Worm (Caenorhabditis elegans) whole organism, young adult: ENCODE results near the gene ugt-51.

Source experiments
- B0019.2 ChIP-seq: fragments of 200-800 bp; sonication (Bioruptor generic); conservative IDR thresholded peaks from 2 replicates; pipeline ENCODE4 v1.3.6; 2022; ENCODE audit warnings: missing genetic modification reagents, missing genetic modification characterization, missing compliant biosample characterization
- C06A6.2 ChIP-seq: fragments of 200-800 bp; sonication (Bioruptor generic); conservative IDR thresholded peaks from 2 replicates; pipeline ENCODE4 v1.3.6; 2022; ENCODE audit warnings: missing genetic modification characterization, missing compliant biosample characterization
- D2030.7 ChIP-seq: fragments of 200-800 bp; sonication (Bioruptor generic); IDR thresholded peaks from 2 replicates; pipeline ENCODE4 v1.3.6; 2022; ENCODE audit warnings: missing genetic modification reagents, missing genetic modification characterization, missing compliant biosample characterization
- F22D6.2 ChIP-seq: sonication (generic microtip); optimal IDR thresholded peaks from 2 replicates; lab custom pipeline; 2016; ENCODE audit warnings: mild to moderate bottlenecking, missing genetic modification characterization, missing compliant biosample characterization
- F23B12.7 ChIP-seq: sonication (generic microtip); optimal IDR thresholded peaks from 2 replicates; lab custom pipeline; 2017; ENCODE audit warnings: missing genetic modification characterization, mild to moderate bottlenecking, missing compliant biosample characterization, antibody characterized with exemption, moderate library complexity; ENCODE audit not compliant: insufficient read depth
- F52B5.7 ChIP-seq: sonication (generic microtip); optimal IDR thresholded peaks from 2 replicates; lab custom pipeline; 2016; ENCODE audit warnings: mild to moderate bottlenecking, missing genetic modification characterization, missing compliant biosample characterization
- F57A8.1 ChIP-seq: fragments of 200-800 bp; sonication (Bioruptor generic); optimal IDR thresholded peaks from 2 replicates; lab custom pipeline; 2018; ENCODE audit warnings: mild to moderate bottlenecking, missing genetic modification characterization, moderate library complexity, missing compliant biosample characterization
- K11D2.4 ChIP-seq: fragments of 200-800 bp; sonication (Bioruptor generic); IDR thresholded peaks from 2 replicates; pipeline ENCODE4 v1.3.6; 2022; ENCODE audit warnings: missing genetic modification reagents, missing genetic modification characterization, missing compliant biosample characterization
- T07F8.4 ChIP-seq: sonication (generic microtip); optimal IDR thresholded peaks from 2 replicates; lab custom pipeline; 2016; ENCODE audit warnings: mild to moderate bottlenecking, missing genetic modification characterization, moderate library complexity, missing compliant biosample characterization
- T26A5.8 ChIP-seq: sonication (generic microtip); optimal IDR thresholded peaks from 2 replicates; lab custom pipeline; 2016; ENCODE audit warnings: missing genetic modification characterization, missing compliant biosample characterization
- Y56A3A.18 ChIP-seq: fragments of 200-800 bp; sonication (Bioruptor generic); IDR thresholded peaks from 2 replicates; pipeline ENCODE4 v1.3.6; 2022; ENCODE audit warnings: missing genetic modification reagents, missing genetic modification characterization, missing compliant biosample characterization
- Y79H2A.3 ChIP-seq: fragments of 200-800 bp; sonication (Bioruptor generic); conservative IDR thresholded peaks from 2 replicates; pipeline ENCODE4 v1.3.6; 2022; ENCODE audit warnings: missing genetic modification reagents, missing genetic modification characterization, missing compliant biosample characterization
- Y95B8A.8 ChIP-seq: fragments of 200-800 bp; sonication (Bioruptor generic); IDR thresholded peaks from 2 replicates; pipeline ENCODE4 v1.3.6; 2022; ENCODE audit warnings: missing genetic modification reagents, missing genetic modification characterization, missing compliant biosample characterization
- aptf-2 ChIP-seq: fragments of 200-800 bp; sonication (Bioruptor generic); conservative IDR thresholded peaks from 2 replicates; pipeline ENCODE4 v1.3.6; 2022; ENCODE audit warnings: missing genetic modification reagents, missing genetic modification characterization, missing compliant biosample characterization
- atf-7 ChIP-seq: sonication (generic microtip); optimal IDR thresholded peaks from 2 replicates; lab custom pipeline; 2017; ENCODE audit warnings: mild to moderate bottlenecking, missing genetic modification characterization, missing compliant biosample characterization
- attf-5 ChIP-seq: fragments of 200-800 bp; sonication (Bioruptor generic); optimal IDR thresholded peaks from 2 replicates; lab custom pipeline; 2018; ENCODE audit warnings: mild to moderate bottlenecking, missing genetic modification characterization, missing compliant biosample characterization
- attf-6 ChIP-seq: fragments of 200-800 bp; sonication (Bioruptor generic); IDR thresholded peaks from 2 replicates; pipeline ENCODE4 v1.3.6; 2022; ENCODE audit warnings: missing genetic modification reagents, missing genetic modification characterization, missing compliant biosample characterization
- ccch-3 ChIP-seq: fragments of 200-800 bp; sonication (Bioruptor generic); optimal IDR thresholded peaks from 2 replicates; lab custom pipeline; 2018; ENCODE audit warnings: mild to moderate bottlenecking, missing genetic modification characterization, missing compliant biosample characterization
- cebp-2 ChIP-seq: fragments of 200-800 bp; sonication (Bioruptor generic); IDR thresholded peaks from 2 replicates; pipeline ENCODE4 v1.3.6; 2022; ENCODE audit warnings: missing genetic modification characterization, missing compliant biosample characterization
- ceh-100 ChIP-seq: fragments of 200-800 bp; sonication (Bioruptor generic); IDR thresholded peaks from 2 replicates; pipeline ENCODE4 v1.3.6; 2022; ENCODE audit warnings: missing genetic modification reagents, missing genetic modification characterization, missing compliant biosample characterization
- ceh-79 ChIP-seq: sonication (generic microtip); optimal IDR thresholded peaks from 2 replicates; lab custom pipeline; 2017; ENCODE audit warnings: mild to moderate bottlenecking, missing genetic modification characterization, missing compliant biosample characterization
- ceh-91 ChIP-seq: fragments of 200-800 bp; sonication (Bioruptor generic); IDR thresholded peaks from 2 replicates; pipeline ENCODE4 v1.3.6; 2022; ENCODE audit warnings: missing genetic modification reagents, missing genetic modification characterization, missing compliant biosample characterization
- chd-7 ChIP-seq: sonication (generic microtip); optimal IDR thresholded peaks from 2 replicates; lab custom pipeline; 2016; ENCODE audit warnings: mild to moderate bottlenecking, missing genetic modification characterization, moderate library complexity, missing compliant biosample characterization
- efl-1 ChIP-seq: fragments of 150-350 bp; optimal IDR thresholded peaks from 2 replicates; lab custom pipeline; 2014; ENCODE audit warnings: missing biosample characterization, missing genetic modification reagents, missing genetic modification characterization
- hlh-12 ChIP-seq: sonication (generic microtip); optimal IDR thresholded peaks from 2 replicates; lab custom pipeline; 2016; ENCODE audit warnings: missing genetic modification characterization, missing compliant biosample characterization
- hmg-1.2 ChIP-seq: fragments of 200-800 bp; sonication (Bioruptor generic); IDR thresholded peaks from 2 replicates; pipeline ENCODE4 v1.3.6; 2022; ENCODE audit warnings: missing genetic modification reagents, missing genetic modification characterization, missing compliant biosample characterization
- hmg-20 ChIP-seq: fragments of 200-800 bp; sonication (Bioruptor generic); IDR thresholded peaks from 2 replicates; pipeline ENCODE4 v1.3.6; 2022; ENCODE audit warnings: missing genetic modification reagents, missing genetic modification characterization, missing compliant biosample characterization
- lin-35 ChIP-seq, 3 experiments: fragments of 150-350 bp in 2 of 3; sonication (generic microtip) in 1 of 3; optimal IDR thresholded peaks; 2 replicates each; lab custom pipeline; 2014 to 2018; ENCODE audit warnings: missing biosample characterization in 3 of 3, missing genetic modification characterization in 3 of 3, missing genetic modification reagents in 3 of 3
- madf-8 ChIP-seq: fragments of 200-800 bp; sonication (Bioruptor generic); conservative IDR thresholded peaks from 2 replicates; pipeline ENCODE4 v1.3.6; 2022; ENCODE audit warnings: missing genetic modification reagents, missing genetic modification characterization, missing compliant biosample characterization
- mcd-1 ChIP-seq: fragments of 200-800 bp; sonication (Bioruptor generic); IDR thresholded peaks from 2 replicates; pipeline ENCODE4 v1.3.6; 2022; ENCODE audit warnings: missing genetic modification reagents, missing genetic modification characterization, missing compliant biosample characterization
- mes-4 ChIP-seq: sonication (generic microtip); optimal IDR thresholded peaks from 2 replicates; lab custom pipeline; 2016; ENCODE audit warnings: missing genotype, missing genetic modification characterization, missing compliant biosample characterization
- mxl-1 ChIP-seq: sonication (generic microtip); optimal IDR thresholded peaks from 2 replicates; lab custom pipeline; 2016; ENCODE audit warnings: missing genetic modification characterization, missing compliant biosample characterization
- nfya-2 ChIP-seq: fragments of 200-800 bp; sonication (Bioruptor generic); IDR thresholded peaks from 2 replicates; pipeline ENCODE4 v1.3.6; 2022; ENCODE audit warnings: missing genetic modification reagents, missing genetic modification characterization, missing compliant biosample characterization
- nfyb-1 ChIP-seq: fragments of 200-800 bp; sonication (Bioruptor generic); IDR thresholded peaks from 2 replicates; pipeline ENCODE4 v1.3.6; 2022; ENCODE audit warnings: missing genetic modification reagents, missing genetic modification characterization, missing compliant biosample characterization
- nhr-27 ChIP-seq: fragments of 200-800 bp; sonication (Bioruptor generic); optimal IDR thresholded peaks from 2 replicates; lab custom pipeline; 2018; ENCODE audit warnings: mild to moderate bottlenecking, missing genetic modification characterization, moderate library complexity, missing compliant biosample characterization
- nhr-80 ChIP-seq: sonication (generic microtip); optimal IDR thresholded peaks from 2 replicates; lab custom pipeline; 2016; ENCODE audit warnings: missing genetic modification characterization, missing compliant biosample characterization
- nhr-90 ChIP-seq: sonication (generic microtip); optimal IDR thresholded peaks from 2 replicates; lab custom pipeline; 2016; ENCODE audit warnings: missing genotype, mild to moderate bottlenecking, missing genetic modification characterization, missing compliant biosample characterization
- pha-4 ChIP-seq: fragments of 150-350 bp; sonication (generic microtip); optimal IDR thresholded peaks from 2 replicates; lab custom pipeline; 2014; ENCODE audit warnings: missing biosample characterization, missing genetic modification reagents, missing genetic modification characterization
- repo-1 ChIP-seq: sonication (generic microtip); optimal IDR thresholded peaks from 2 replicates; lab custom pipeline; 2017; ENCODE audit warnings: mild to moderate bottlenecking, missing genetic modification characterization, missing compliant biosample characterization
- sea-2 ChIP-seq: fragments of 200-800 bp; sonication (Bioruptor generic); IDR thresholded peaks from 2 replicates; pipeline ENCODE4 v1.3.6; 2022; ENCODE audit warnings: missing genetic modification characterization, missing compliant biosample characterization
- tbx-9 ChIP-seq: sonication (generic microtip); optimal IDR thresholded peaks from 2 replicates; lab custom pipeline; 2016; ENCODE audit warnings: borderline replicate concordance, missing genetic modification characterization, inconsistent platforms, missing compliant biosample characterization
- unc-130 ChIP-seq: sonication (generic microtip); optimal IDR thresholded peaks from 2 replicates; lab custom pipeline; 2016; ENCODE audit warnings: missing genetic modification reagents, missing genetic modification characterization, missing compliant biosample characterization
- ztf-18 ChIP-seq: sonication (generic microtip); optimal IDR thresholded peaks from 2 replicates; lab custom pipeline; 2016; ENCODE audit warnings: missing genotype, mild to moderate bottlenecking, missing genetic modification characterization, missing compliant biosample characterization
- ztf-26 ChIP-seq: sonication (generic microtip); optimal IDR thresholded peaks from 2 replicates; lab custom pipeline; 2017; ENCODE audit warnings: missing genetic modification characterization, missing compliant biosample characterization

Gene ugt-51

DNA sequence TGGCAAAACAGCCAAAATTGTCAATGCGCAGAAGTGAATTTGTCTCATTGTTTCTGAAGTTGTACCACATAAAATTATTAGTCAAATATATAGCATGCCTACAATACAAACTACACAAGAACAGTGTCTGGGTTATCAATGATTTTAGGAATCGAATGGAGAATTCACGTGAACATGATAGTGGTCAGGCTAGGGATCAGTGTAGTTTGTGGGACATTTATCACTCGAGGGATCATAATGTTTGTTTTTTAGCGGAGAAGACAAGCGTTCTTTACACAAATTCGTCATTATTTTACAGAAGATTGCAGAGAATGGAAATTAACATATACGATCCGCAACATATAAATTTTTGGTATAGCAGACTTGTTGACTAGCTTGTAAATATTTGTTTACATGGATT lies at the start of gene ugt-51:
Gene ugt-51, minus strand, starts transcription at position 101 of the 400 bp plus-strand sequence.
- no peak for TF ChIP-seq Y95B8A.8 (GFP tag; lab: Robert Waterston, UW)
- TF ChIP-seq cebp-2 (GFP tag; lab: Robert Waterston, UW), result no peak
- no peak for TF ChIP-seq Y56A3A.18 (GFP tag; lab: Robert Waterston, UW)
- TF ChIP-seq mes-4 (tag; lab: Kevin White, UChicago), result no peak
- no peak for TF ChIP-seq T07F8.4 (tag; lab: Kevin White, UChicago)
- TF ChIP-seq ceh-79 (tag; lab: Kevin White, UChicago), result no peak
- TF ChIP-seq Y79H2A.3, result no peak
- no peak for TF ChIP-seq F22D6.2 (tag; lab: Kevin White, UChicago)
- no peak for TF ChIP-seq nhr-27 (tag; lab: Kevin White, UChicago)
- TF ChIP-seq chd-7 (tag; lab: Kevin White, UChicago), result no peak
- no peak for TF ChIP-seq C06A6.2 (GFP tag; lab: Robert Waterston, UW)
- no peak for TF ChIP-seq tbx-9 (tag; lab: Kevin White, UChicago)
- TF ChIP-seq D2030.7 (GFP tag; lab: Robert Waterston, UW), result no peak
- TF ChIP-seq mxl-1, result no peak
- no peak for TF ChIP-seq ceh-91 (GFP tag; lab: Robert Waterston, UW)
- no peak for TF ChIP-seq aptf-2
- TF ChIP-seq F57A8.1 (GFP tag; lab: Kevin White, UChicago), result no peak
- TF ChIP-seq sea-2 (GFP tag; lab: Robert Waterston, UW), result no peak
- TF ChIP-seq atf-7, result no peak

DNA sequence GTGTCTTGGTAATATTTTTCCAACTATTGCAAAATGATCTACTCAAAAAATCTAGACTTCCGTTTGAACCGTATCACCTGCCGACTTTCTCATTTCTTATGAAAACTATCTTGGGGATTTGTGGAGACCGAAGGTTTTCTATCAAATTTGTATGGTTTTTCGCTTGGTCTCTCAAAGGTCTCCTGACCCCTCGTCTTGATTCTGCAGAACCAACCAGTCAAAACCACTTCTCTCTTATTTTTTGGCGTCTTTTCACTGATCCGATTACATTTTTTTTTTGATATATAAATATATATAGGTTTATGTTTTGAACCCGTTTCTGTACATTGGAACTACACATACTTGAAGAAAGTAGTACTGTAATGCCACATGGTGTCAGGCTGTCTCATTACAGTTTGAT lies 48.6 kb upstream of the ugt-51 start:
- TF ChIP-seq ceh-100 (GFP tag; lab: Robert Waterston, UW), result no peak

DNA sequence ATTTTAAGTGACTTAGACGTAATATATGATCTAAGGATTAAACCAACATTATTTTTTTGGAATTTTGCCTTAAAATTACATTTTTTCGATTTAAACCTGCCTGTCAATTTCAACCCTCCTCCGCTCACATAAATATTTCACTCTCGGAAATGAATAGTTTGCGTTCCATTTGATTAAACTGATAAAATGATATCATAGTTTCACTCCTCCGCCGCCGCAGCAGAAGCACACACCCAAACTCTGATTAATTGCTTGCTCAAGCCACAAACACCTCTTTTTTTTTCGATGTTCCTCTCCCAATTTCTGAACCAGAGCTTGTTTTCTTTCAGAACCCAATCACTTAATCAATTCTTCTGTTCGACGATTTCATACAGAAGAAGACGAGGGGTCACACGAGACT lies 45.9 kb upstream of the ugt-51 start, which contains the start of gene Y49G5B.1:
Gene Y49G5B.1, plus strand, starts transcription at position 324 of the 400 bp plus-strand sequence.
- peak; percentile 59 for TF ChIP-seq nhr-80 (tag; lab: Kevin White, UChicago)
- TF ChIP-seq hlh-12 (tag; lab: Kevin White, UChicago), result no peak
- TF ChIP-seq, all 124 proteins: peak for 1

DNA sequence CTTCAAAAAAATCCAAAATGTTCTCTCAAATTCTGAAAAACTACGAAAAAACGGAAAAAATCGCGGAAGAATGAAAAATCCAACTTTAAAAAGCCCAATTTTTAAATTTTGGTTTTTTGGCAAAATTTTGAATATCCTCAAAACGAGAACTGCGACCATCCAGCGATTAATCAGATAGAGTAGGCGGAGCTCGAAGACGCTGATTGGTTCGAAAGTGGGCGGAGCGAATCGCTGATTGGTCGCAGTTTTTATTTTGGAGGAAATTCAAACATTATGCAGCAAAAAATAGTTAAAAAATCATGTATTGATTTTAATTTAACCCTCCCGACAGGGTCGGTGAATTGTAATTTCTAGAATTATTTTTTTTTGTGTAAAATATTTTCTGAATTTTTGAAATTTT lies 36.6 kb upstream of the ugt-51 start:
- TF ChIP-seq repo-1 (tag; lab: Kevin White, UChicago) (no peak), ztf-26 (tag; lab: Kevin White, UChicago) (no peak), F23B12.7 (tag; lab: Kevin White, UChicago) (no peak), nfya-2 (GFP tag; lab: Robert Waterston, UW) (0 out of 2 replicates have a peak, but pooled peaks have one; percentile 72), nfyb-1 (GFP tag; lab: Robert Waterston, UW) (peak; percentile 93), mxl-1 (no peak), attf-6 (no peak), D2030.7 (GFP tag; lab: Robert Waterston, UW) (no peak), T26A5.8 (tag; lab: Kevin White, UChicago) (no peak), B0019.2 (no peak), chd-7 (tag; lab: Kevin White, UChicago) (no peak), ztf-18 (tag; lab: Kevin White, UChicago) (no peak)

DNA sequence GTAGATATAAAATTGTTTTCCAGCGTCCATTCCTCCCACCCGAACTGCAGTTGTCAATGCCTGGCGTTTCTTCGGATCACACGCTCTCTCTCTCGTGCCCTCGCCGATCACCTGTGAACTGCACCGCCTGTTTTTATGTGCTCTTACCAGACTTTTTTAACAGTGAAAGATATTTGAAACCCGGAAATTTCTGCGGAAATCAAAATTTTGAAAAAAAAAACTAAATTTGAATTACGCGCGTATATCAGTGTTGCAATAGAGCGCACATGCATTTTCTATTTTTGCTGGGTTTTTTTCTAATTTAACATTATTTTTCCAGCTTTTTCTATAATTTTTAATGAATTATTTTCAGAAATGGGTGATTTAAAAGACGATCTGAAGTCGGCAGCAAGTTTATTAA lies 27.0 kb upstream of the ugt-51 start, which contains the start of gene ttc-37:
Gene ttc-37, plus strand, starts transcription at position 349 of the 400 bp plus-strand sequence.
- TF ChIP-seq F52B5.7 (tag; lab: Kevin White, UChicago) (no peak), hmg-20 (no peak), lin-35 (GFP tag; optimal IDR thresholded peaks at IDR 0.05; lab: Kevin White, UChicago) (peak; percentile 30 to 92 (median 44)), attf-5 (GFP tag; lab: Kevin White, UChicago) (no peak), unc-130 (GFP tag; lab: Kevin White, UChicago) (no peak), ccch-3 (GFP tag; lab: Kevin White, UChicago) (no peak), attf-6 (no peak), mcd-1 (GFP tag; lab: Robert Waterston, UW) (peak; percentile 94), efl-1 (GFP tag; lab: Kevin White, UChicago) (peak; percentile 71), nhr-90 (tag; lab: Kevin White, UChicago) (no peak), madf-8 (GFP tag; lab: Robert Waterston, UW) (no peak), hmg-1.2 (GFP tag; lab: Robert Waterston, UW) (no peak), pha-4 (tag; lab: Kevin White, UChicago) (no peak), K11D2.4 (GFP tag; lab: Robert Waterston, UW) (peak; percentile 61; the same call in 1 of the 2 replicates), D2030.7 (GFP tag; lab: Robert Waterston, UW) (no peak)
